Fruit fly (Drosophila melanogaster): ENCODE measurements around the gene kto.

Gene kto

dm6 chr3L:19793438-19793998 is 42.9 kb upstream of the kto start, which contains the start of the genes CG42637, Gyc76C and SREBP:
CG42637 (minus strand) TSS chr3L:19793569.
Gyc76C (minus strand) TSS chr3L:19793569.
SREBP (plus strand) TSS chr3L:19793935.
- no peak for TF ChIP-seq CG6689 (GFP tag; IDR thresholded peaks at IDR 0.05)
- no peak for TF ChIP-seq ap (GFP tag; IDR thresholded peaks at IDR 0.05)
- no peak for TF ChIP-seq CG32767 (GFP tag; IDR thresholded peaks at IDR 0.05)
- no peak for TF ChIP-seq CG10565 (GFP tag; optimal IDR thresholded peaks at IDR 0.05)
- peak; percentile 91 for TF ChIP-seq Med (GFP tag)
- no peak for TF ChIP-seq CG2120 (GFP tag; optimal IDR thresholded peaks at IDR 0.05)
- no peak for TF ChIP-seq cad (GFP tag; optimal IDR thresholded peaks at IDR 0.05)
- TF ChIP-seq CG3995 (GFP tag; optimal IDR thresholded peaks at IDR 0.05) = no peak
- TF ChIP-seq NC2β (GFP tag; optimal IDR thresholded peaks at IDR 0.05) = no peak
- TF ChIP-seq CG10209 (GFP tag; optimal IDR thresholded peaks at IDR 0.05) = no peak
- no peak for TF ChIP-seq wek (GFP tag; optimal IDR thresholded peaks at IDR 0.05)
- TF ChIP-seq CG10274 (GFP tag; optimal IDR thresholded peaks at IDR 0.05) = no peak
- TF ChIP-seq nau (GFP tag; optimal IDR thresholded peaks at IDR 0.05) = no peak
- TF ChIP-seq dysf (GFP tag; IDR thresholded peaks at IDR 0.05) = no peak
- no peak for TF ChIP-seq Kr (GFP tag; optimal IDR thresholded peaks at IDR 0.05)
- TF ChIP-seq ham (GFP tag; IDR thresholded peaks at IDR 0.05) = no peak
- TF ChIP-seq stc (GFP tag; IDR thresholded peaks at IDR 0.05) = peak; percentile 43; the same call in 1 of the 2 replicates
- no peak for TF ChIP-seq Chrac-16 (GFP tag; optimal IDR thresholded peaks at IDR 0.05)
- no peak for TF ChIP-seq CG6854 (GFP tag; optimal IDR thresholded peaks at IDR 0.05)
- no peak for TF ChIP-seq CG17328 (GFP tag; IDR thresholded peaks at IDR 0.05)
- no peak for TF ChIP-seq CG18764 (GFP tag; optimal IDR thresholded peaks at IDR 0.05)
- TF ChIP-seq CG7987 (GFP tag; optimal IDR thresholded peaks at IDR 0.05) = peak; percentile 7
- TF ChIP-seq Max (GFP tag; optimal IDR thresholded peaks at IDR 0.05) = peak; percentile 29
- peak; percentile 87 for TF ChIP-seq Myb (GFP tag; optimal IDR thresholded peaks at IDR 0.05)
- TF ChIP-seq CG13123 (GFP tag; optimal IDR thresholded peaks at IDR 0.05) = no peak
- TF ChIP-seq gsb-n (tag; optimal IDR thresholded peaks at IDR 0.05) = peak; percentile 35
- TF ChIP-seq CG6254 (GFP tag; optimal IDR thresholded peaks at IDR 0.05) = no peak
- TF ChIP-seq jing (GFP tag; optimal IDR thresholded peaks at IDR 0.05) = no peak
- no peak for TF ChIP-seq CG11247 (GFP tag; IDR thresholded peaks at IDR 0.05)
- TF ChIP-seq CG31224 (GFP tag; IDR thresholded peaks at IDR 0.05) = no peak
- no peak for TF ChIP-seq CG15269 (tag; optimal IDR thresholded peaks at IDR 0.05)
- TF ChIP-seq CG11093 (GFP tag; IDR thresholded peaks at IDR 0.05) = no peak
- no peak for TF ChIP-seq CG10979 (tag; optimal IDR thresholded peaks at IDR 0.05)
- no peak for TF ChIP-seq ems (GFP tag; optimal IDR thresholded peaks at IDR 0.05)
- TF ChIP-seq CG15601 (tag; optimal IDR thresholded peaks at IDR 0.05) = peak; percentile 57
- TF ChIP-seq lola (GFP tag; optimal IDR thresholded peaks at IDR 0.05) = no peak
- TF ChIP-seq Jarid2 (GFP tag; optimal IDR thresholded peaks at IDR 0.05) = peak; percentile 71
- TF ChIP-seq hb (GFP tag; IDR thresholded peaks at IDR 0.05; ENCODE audit: partially characterized antibody) = no peak
- no peak for TF ChIP-seq Aef1 (GFP tag; IDR thresholded peaks at IDR 0.05)
- TF ChIP-seq dan (GFP tag; IDR thresholded peaks at IDR 0.05) = no peak
- no peak for TF ChIP-seq Taf1 (GFP tag; IDR thresholded peaks at IDR 0.05)
- TF ChIP-seq fd64A (GFP tag; optimal IDR thresholded peaks at IDR 0.05) = no peak
- no peak for TF ChIP-seq Sox100B (GFP tag; optimal IDR thresholded peaks at IDR 0.05)
- peak; percentile 82 for TF ChIP-seq CG33213 (GFP tag; optimal IDR thresholded peaks at IDR 0.05)
- peak; percentile 4 for TF ChIP-seq Sry-δ (GFP tag; optimal IDR thresholded peaks at IDR 0.05)
- TF ChIP-seq pros (GFP tag; optimal IDR thresholded peaks at IDR 0.05) = no peak
- no peak for TF ChIP-seq slbo (GFP tag; IDR thresholded peaks at IDR 0.05)
- no peak for TF ChIP-seq CG10147 (GFP tag; optimal IDR thresholded peaks at IDR 0.05)
- peak; percentile 54; the same call in 1 of the 2 replicates for TF ChIP-seq bbx (GFP tag; IDR thresholded peaks at IDR 0.05; ENCODE audit: partially characterized antibody)
- peak; percentile 17 for TF ChIP-seq pfk (GFP tag; optimal IDR thresholded peaks at IDR 0.05)
- no peak for TF ChIP-seq nerfin-1 (tag; optimal IDR thresholded peaks at IDR 0.05)

Data from whole organism, embryonic.